Worm (Caenorhabditis elegans): ENCODE data around the gene col-72.
A peak's percentile ranks its signal among the peaks of the same experiment; 100 is the strongest.

col-72 gene

ce11 chrII:3556584-3556983 is 32.6 kb upstream of the col-72 start:
- TF ChIP-seq ztf-23 (GFP tag; IDR thresholded peaks at IDR 0.05) (no peak), cog-1 (tag; optimal IDR thresholded peaks at IDR 0.05) (no peak), ztf-29 (GFP tag; IDR thresholded peaks at IDR 0.05) (no peak), med-1 (GFP tag; optimal IDR thresholded peaks at IDR 0.05; ENCODE audit: insufficient read depth) (no peak), tab-1 (GFP tag; IDR thresholded peaks at IDR 0.05) (no peak), klf-2 (GFP tag; conservative IDR thresholded peaks at IDR 0.05) (no peak), flt-1 (GFP tag; IDR thresholded peaks at IDR 0.05) (no peak), ref-1 (GFP tag; conservative IDR thresholded peaks at IDR 0.05) (no peak), T22C8.4 (GFP tag; IDR thresholded peaks at IDR 0.05) (no peak)

- TF ChIP-seq med-1 (GFP tag; optimal IDR thresholded peaks at IDR 0.05; ENCODE audit: insufficient read depth) (no peak), cog-1 (tag; optimal IDR thresholded peaks at IDR 0.05) (no peak), ztf-23 (GFP tag; IDR thresholded peaks at IDR 0.05) (no peak), T22C8.4 (GFP tag; IDR thresholded peaks at IDR 0.05) (no peak), ref-1 (GFP tag; conservative IDR thresholded peaks at IDR 0.05) (no peak)
Observed at ce11 chrII:3555281-3555680, 31.3 kb upstream of the col-72 start.

- TF ChIP-seq tab-1 (GFP tag; IDR thresholded peaks at IDR 0.05) (no peak), ztf-23 (GFP tag; IDR thresholded peaks at IDR 0.05) (no peak), klf-2 (GFP tag; conservative IDR thresholded peaks at IDR 0.05) (no peak), flt-1 (GFP tag; IDR thresholded peaks at IDR 0.05) (no peak), med-1 (GFP tag; optimal IDR thresholded peaks at IDR 0.05; ENCODE audit: insufficient read depth) (no peak), ref-1 (GFP tag; conservative IDR thresholded peaks at IDR 0.05) (no peak), ztf-29 (GFP tag; IDR thresholded peaks at IDR 0.05) (no peak), T22C8.4 (GFP tag; IDR thresholded peaks at IDR 0.05) (no peak), cog-1 (tag; optimal IDR thresholded peaks at IDR 0.05) (no peak)
Observed at ce11 chrII:3554673-3555072, 30.7 kb upstream of the col-72 start.

- TF ChIP-seq cog-1 (tag; optimal IDR thresholded peaks at IDR 0.05) (peak; percentile 27), ref-1 (GFP tag; conservative IDR thresholded peaks at IDR 0.05) (no peak), klf-2 (GFP tag; conservative IDR thresholded peaks at IDR 0.05) (no peak)
Observed at ce11 chrII:3553453-3553852, 29.5 kb upstream of the col-72 start, which contains the start of gene dnc-3. dnc-3 (plus strand) TSS chrII:3553724.

ce11 chrII:3550352-3550751 is 26.4 kb upstream of the col-72 start, which contains the start of gene W10G11.19:
W10G11.19 (plus strand) TSS chrII:3550652.
- TF ChIP-seq flt-1 (GFP tag; IDR thresholded peaks at IDR 0.05) = no peak
- no peak for TF ChIP-seq ztf-29 (GFP tag; IDR thresholded peaks at IDR 0.05)
- TF ChIP-seq ref-1 (GFP tag; conservative IDR thresholded peaks at IDR 0.05) = no peak

ce11 chrII:3547282-3547681 is 23.3 kb upstream of the col-72 start:
- no peak for TF ChIP-seq ztf-23 (GFP tag; IDR thresholded peaks at IDR 0.05)
- TF ChIP-seq ref-1 (GFP tag; conservative IDR thresholded peaks at IDR 0.05) = no peak
- no peak for TF ChIP-seq med-1 (GFP tag; optimal IDR thresholded peaks at IDR 0.05; ENCODE audit: insufficient read depth)
- TF ChIP-seq flt-1 (GFP tag; IDR thresholded peaks at IDR 0.05) = no peak
- TF ChIP-seq tab-1 (GFP tag; IDR thresholded peaks at IDR 0.05) = no peak
- TF ChIP-seq T22C8.4 (GFP tag; IDR thresholded peaks at IDR 0.05) = no peak
- no peak; the same call in 1 of the 2 replicates for TF ChIP-seq ztf-29 (GFP tag; IDR thresholded peaks at IDR 0.05)
- TF ChIP-seq cog-1 (tag; optimal IDR thresholded peaks at IDR 0.05) = no peak
- no peak for TF ChIP-seq klf-2 (GFP tag; conservative IDR thresholded peaks at IDR 0.05)

- TF ChIP-seq tab-1 (GFP tag; IDR thresholded peaks at IDR 0.05) = no peak
- TF ChIP-seq klf-2 (GFP tag; conservative IDR thresholded peaks at IDR 0.05) = no peak
- no peak for TF ChIP-seq med-1 (GFP tag; optimal IDR thresholded peaks at IDR 0.05; ENCODE audit: insufficient read depth)
- TF ChIP-seq flt-1 (GFP tag; IDR thresholded peaks at IDR 0.05) = no peak
Observed at ce11 chrII:3546381-3546931, 22.5 kb upstream of the col-72 start, which contains the start of gene apd-3. apd-3 (minus strand) TSS chrII:3546431.

- TF ChIP-seq med-1 (GFP tag; optimal IDR thresholded peaks at IDR 0.05; ENCODE audit: insufficient read depth) (no peak), T22C8.4 (GFP tag; IDR thresholded peaks at IDR 0.05) (no peak), flt-1 (GFP tag; IDR thresholded peaks at IDR 0.05) (no peak), ref-1 (GFP tag; conservative IDR thresholded peaks at IDR 0.05) (no peak), ztf-23 (GFP tag; IDR thresholded peaks at IDR 0.05) (no peak), cog-1 (tag; optimal IDR thresholded peaks at IDR 0.05) (no peak), tab-1 (GFP tag; IDR thresholded peaks at IDR 0.05) (no peak), klf-2 (GFP tag; conservative IDR thresholded peaks at IDR 0.05) (no peak), ztf-29 (GFP tag; IDR thresholded peaks at IDR 0.05) (no peak)
Observed at ce11 chrII:3540151-3540550, 16.2 kb upstream of the col-72 start.

- TF ChIP-seq ztf-29 (GFP tag; IDR thresholded peaks at IDR 0.05) = no peak
Observed at ce11 chrII:3528256-3528655, 4.3 kb upstream of the col-72 start, which contains the start of gene ncs-6. ncs-6 (minus strand) TSS chrII:3528516.

ce11 chrII:3527460-3527859 is 3.5 kb upstream of the col-72 start:
- TF ChIP-seq ref-1 (GFP tag; conservative IDR thresholded peaks at IDR 0.05) (no peak), ztf-29 (GFP tag; IDR thresholded peaks at IDR 0.05) (no peak), klf-2 (GFP tag; conservative IDR thresholded peaks at IDR 0.05) (no peak), cog-1 (tag; optimal IDR thresholded peaks at IDR 0.05) (no peak), tab-1 (GFP tag; IDR thresholded peaks at IDR 0.05) (no peak), T22C8.4 (GFP tag; IDR thresholded peaks at IDR 0.05) (no peak), ztf-23 (GFP tag; IDR thresholded peaks at IDR 0.05) (no peak), flt-1 (GFP tag; IDR thresholded peaks at IDR 0.05) (no peak), med-1 (GFP tag; optimal IDR thresholded peaks at IDR 0.05; ENCODE audit: insufficient read depth) (no peak)

- peak; percentile 74 for TF ChIP-seq flt-1 (GFP tag; IDR thresholded peaks at IDR 0.05)
Observed at ce11 chrII:3523547-3523946, 450 bp downstream of the col-72 start.

Measured in whole organism, midembryonic.